Worm (Caenorhabditis elegans) whole organism, young adult: Measurements from ENCODE around the gene trp-1.

Experiments
- C06A6.2 ChIP-seq: fragments of 200-800 bp; sonication (Bioruptor generic); conservative IDR thresholded peaks from 2 replicates; pipeline ENCODE4 v1.3.6; 2022; ENCODE audit warnings: missing genetic modification characterization, missing compliant biosample characterization
- D2030.7 ChIP-seq: fragments of 200-800 bp; sonication (Bioruptor generic); IDR thresholded peaks from 2 replicates; pipeline ENCODE4 v1.3.6; 2022; ENCODE audit warnings: missing genetic modification reagents, missing genetic modification characterization, missing compliant biosample characterization
- F23B12.7 ChIP-seq: sonication (generic microtip); optimal IDR thresholded peaks from 2 replicates; lab custom pipeline; 2017; ENCODE audit warnings: missing genetic modification characterization, mild to moderate bottlenecking, missing compliant biosample characterization, antibody characterized with exemption, moderate library complexity; ENCODE audit not compliant: insufficient read depth
- F33H1.4 ChIP-seq: fragments of 200-800 bp; sonication (Bioruptor generic); IDR thresholded peaks from 2 replicates; pipeline ENCODE4 v1.3.6; 2022; ENCODE audit warnings: missing genetic modification reagents, missing genetic modification characterization, missing compliant biosample characterization
- F49E8.2 ChIP-seq: sonication (generic microtip); optimal IDR thresholded peaks from 3 replicates; lab custom pipeline; 2017; ENCODE audit warnings: missing genetic modification characterization, mild to moderate bottlenecking, missing compliant biosample characterization, antibody characterized with exemption, moderate library complexity; ENCODE audit not compliant: insufficient read depth
- F57A8.1 ChIP-seq: fragments of 200-800 bp; sonication (Bioruptor generic); optimal IDR thresholded peaks from 2 replicates; lab custom pipeline; 2018; ENCODE audit warnings: mild to moderate bottlenecking, missing genetic modification characterization, moderate library complexity, missing compliant biosample characterization
- K12H6.12 ChIP-seq: fragments of 200-800 bp; sonication (Bioruptor generic); optimal IDR thresholded peaks from 2 replicates; lab custom pipeline; 2018; ENCODE audit warnings: mild to moderate bottlenecking, missing genetic modification characterization, missing compliant biosample characterization
- Y53G8AR.9 ChIP-seq: fragments of 200-800 bp; sonication (Bioruptor generic); conservative IDR thresholded peaks from 2 replicates; pipeline ENCODE4 v1.3.6; 2022; ENCODE audit warnings: missing genetic modification reagents, missing genetic modification characterization, missing compliant biosample characterization
- akir-1 ChIP-seq: fragments of 200-800 bp; sonication (Bioruptor generic); optimal IDR thresholded peaks from 2 replicates; lab custom pipeline; 2018; ENCODE audit warnings: mild to moderate bottlenecking, missing genetic modification characterization, moderate library complexity, missing compliant biosample characterization
- aptf-2 ChIP-seq: fragments of 200-800 bp; sonication (Bioruptor generic); conservative IDR thresholded peaks from 2 replicates; pipeline ENCODE4 v1.3.6; 2022; ENCODE audit warnings: missing genetic modification reagents, missing genetic modification characterization, missing compliant biosample characterization
- atf-7 ChIP-seq: sonication (generic microtip); optimal IDR thresholded peaks from 2 replicates; lab custom pipeline; 2017; ENCODE audit warnings: mild to moderate bottlenecking, missing genetic modification characterization, missing compliant biosample characterization
- attf-3 ChIP-seq: fragments of 200-800 bp; sonication (Bioruptor generic); conservative IDR thresholded peaks from 2 replicates; pipeline ENCODE4 v1.3.6; 2022; ENCODE audit warnings: missing genetic modification reagents, missing genetic modification characterization, missing compliant biosample characterization
- attf-5 ChIP-seq: fragments of 200-800 bp; sonication (Bioruptor generic); optimal IDR thresholded peaks from 2 replicates; lab custom pipeline; 2018; ENCODE audit warnings: mild to moderate bottlenecking, missing genetic modification characterization, missing compliant biosample characterization
- cebp-1 ChIP-seq, 2 experiments: fragments of 200-800 bp in 1 of 2; sonication (Bioruptor generic) in 1 of 2; sonication (generic microtip) in 1 of 2; IDR thresholded peaks in 1 of 2; optimal IDR thresholded peaks in 1 of 2; 2 replicates each; pipeline versions ENCODE4 v1.3.6 to Lab custom; 2017 to 2022; ENCODE audit warnings: missing compliant biosample characterization in 2 of 2, missing genetic modification characterization in 2 of 2, mild to moderate bottlenecking in 1 of 2, missing genetic modification reagents in 1 of 2, moderate library complexity in 1 of 2
- cebp-2 ChIP-seq: fragments of 200-800 bp; sonication (Bioruptor generic); IDR thresholded peaks from 2 replicates; pipeline ENCODE4 v1.3.6; 2022; ENCODE audit warnings: missing genetic modification characterization, missing compliant biosample characterization
- dox-1 ChIP-seq: fragments of 200-800 bp; sonication (Bioruptor generic); IDR thresholded peaks from 2 replicates; pipeline ENCODE4 v1.3.6; 2022; ENCODE audit warnings: missing genetic modification reagents, missing genetic modification characterization, missing compliant biosample characterization
- dpl-1 ChIP-seq: fragments of 150-350 bp; optimal IDR thresholded peaks from 2 replicates; lab custom pipeline; 2014; ENCODE audit warnings: missing biosample characterization, missing genetic modification reagents, missing genetic modification characterization
- efl-1 ChIP-seq: fragments of 150-350 bp; optimal IDR thresholded peaks from 2 replicates; lab custom pipeline; 2014; ENCODE audit warnings: missing biosample characterization, missing genetic modification reagents, missing genetic modification characterization
- egl-18 ChIP-seq: fragments of 200-800 bp; sonication (Bioruptor generic); IDR thresholded peaks from 2 replicates; pipeline ENCODE4 v1.3.6; 2022; ENCODE audit warnings: missing genetic modification reagents, missing genetic modification characterization, missing compliant biosample characterization
- egrh-3 ChIP-seq: fragments of 200-800 bp; sonication (Bioruptor generic); IDR thresholded peaks from 2 replicates; pipeline ENCODE4 v1.3.6; 2022; ENCODE audit warnings: missing genetic modification reagents, missing genetic modification characterization, missing compliant biosample characterization
- hrde-1 ChIP-seq: sonication (generic microtip); optimal IDR thresholded peaks from 2 replicates; lab custom pipeline; 2016; ENCODE audit warnings: missing genetic modification characterization, mild to moderate bottlenecking, missing compliant biosample characterization, moderate library complexity, missing genotype, missing genetic modification reagents, borderline replicate concordance
- hsf-1 ChIP-seq: fragments of 200-800 bp; sonication (Bioruptor generic); IDR thresholded peaks from 2 replicates; pipeline ENCODE4 v1.3.6; 2022; ENCODE audit warnings: missing genetic modification reagents, missing genetic modification characterization, missing compliant biosample characterization
- let-607 ChIP-seq, 2 experiments: fragments of 200-800 bp in 1 of 2; sonication (Bioruptor generic) in 1 of 2; sonication (generic microtip) in 1 of 2; optimal IDR thresholded peaks; 2 replicates each; lab custom pipeline; 2016 to 2018; ENCODE audit warnings: mild to moderate bottlenecking in 2 of 2, missing compliant biosample characterization in 2 of 2, missing genetic modification characterization in 2 of 2, moderate library complexity in 2 of 2, missing genotype in 1 of 2
- lin-35 ChIP-seq, 3 experiments: fragments of 150-350 bp in 2 of 3; sonication (generic microtip) in 1 of 3; optimal IDR thresholded peaks; 2 replicates each; lab custom pipeline; 2014 to 2018; ENCODE audit warnings: missing biosample characterization in 3 of 3, missing genetic modification characterization in 3 of 3, missing genetic modification reagents in 3 of 3
- lsl-1 ChIP-seq: fragments of 200-800 bp; sonication (Bioruptor generic); optimal IDR thresholded peaks from 2 replicates; lab custom pipeline; 2018; ENCODE audit warnings: mild to moderate bottlenecking, missing genetic modification characterization, moderate library complexity, missing compliant biosample characterization
- madf-6 ChIP-seq: fragments of 200-800 bp; sonication (Bioruptor generic); IDR thresholded peaks from 2 replicates; pipeline ENCODE4 v1.3.6; 2022; ENCODE audit warnings: missing genetic modification reagents, missing genetic modification characterization, missing compliant biosample characterization
- madf-8 ChIP-seq: fragments of 200-800 bp; sonication (Bioruptor generic); conservative IDR thresholded peaks from 2 replicates; pipeline ENCODE4 v1.3.6; 2022; ENCODE audit warnings: missing genetic modification reagents, missing genetic modification characterization, missing compliant biosample characterization
- mes-4 ChIP-seq: sonication (generic microtip); optimal IDR thresholded peaks from 2 replicates; lab custom pipeline; 2016; ENCODE audit warnings: missing genotype, missing genetic modification characterization, missing compliant biosample characterization
- nhr-179 ChIP-seq: sonication (generic microtip); optimal IDR thresholded peaks from 2 replicates; lab custom pipeline; 2016; ENCODE audit warnings: mild to moderate bottlenecking, missing genetic modification characterization, missing compliant biosample characterization
- pbrm-1 ChIP-seq: fragments of 200-800 bp; sonication (Bioruptor generic); IDR thresholded peaks from 2 replicates; pipeline ENCODE4 v1.3.6; 2022; ENCODE audit warnings: missing genetic modification reagents, missing genetic modification characterization, missing compliant biosample characterization
- pha-4 ChIP-seq: fragments of 150-350 bp; sonication (generic microtip); optimal IDR thresholded peaks from 2 replicates; lab custom pipeline; 2014; ENCODE audit warnings: missing biosample characterization, missing genetic modification reagents, missing genetic modification characterization
- repo-1 ChIP-seq: sonication (generic microtip); optimal IDR thresholded peaks from 2 replicates; lab custom pipeline; 2017; ENCODE audit warnings: mild to moderate bottlenecking, missing genetic modification characterization, missing compliant biosample characterization
- snpc-1.1 ChIP-seq: sonication (generic microtip); optimal IDR thresholded peaks from 2 replicates; lab custom pipeline; 2017; ENCODE audit warnings: missing genetic modification characterization, mild to moderate bottlenecking, missing compliant biosample characterization, antibody characterized with exemption, moderate library complexity, missing genotype, missing genetic modification reagents; ENCODE audit not compliant: insufficient read depth
- snpc-3.4 ChIP-seq: sonication (generic microtip); optimal IDR thresholded peaks from 2 replicates; lab custom pipeline; 2017; ENCODE audit warnings: missing genetic modification characterization, mild to moderate bottlenecking, missing compliant biosample characterization, antibody characterized with exemption, moderate library complexity, missing genotype, missing genetic modification reagents
- tlf-1 ChIP-seq: fragments of 200-800 bp; sonication (Bioruptor generic); optimal IDR thresholded peaks from 2 replicates; lab custom pipeline; 2018; ENCODE audit warnings: mild to moderate bottlenecking, missing genetic modification characterization, missing compliant biosample characterization
- xnd-1 ChIP-seq: sonication (generic microtip); optimal IDR thresholded peaks from 2 replicates; lab custom pipeline; 2016; ENCODE audit warnings: missing genotype, missing genetic modification reagents, missing genetic modification characterization, missing compliant biosample characterization
- zfh-2 ChIP-seq: fragments of 200-800 bp; sonication (Bioruptor generic); conservative IDR thresholded peaks from 2 replicates; pipeline ENCODE4 v1.3.6; 2022; ENCODE audit warnings: missing genetic modification reagents, missing genetic modification characterization, missing compliant biosample characterization
- zim-3 ChIP-seq: sonication (generic microtip); optimal IDR thresholded peaks from 2 replicates; lab custom pipeline; 2017; ENCODE audit warnings: mild to moderate bottlenecking, missing genetic modification characterization, moderate library complexity, missing compliant biosample characterization
- ztf-22 ChIP-seq: fragments of 200-800 bp; sonication (Bioruptor generic); optimal IDR thresholded peaks from 2 replicates; lab custom pipeline; 2018; ENCODE audit warnings: mild to moderate bottlenecking, missing genetic modification characterization, moderate library complexity, missing compliant biosample characterization
- ztf-25 ChIP-seq: fragments of 200-800 bp; sonication (Bioruptor generic); IDR thresholded peaks from 2 replicates; pipeline ENCODE4 v1.3.6; 2022; ENCODE audit warnings: missing genetic modification reagents, missing genetic modification characterization, missing compliant biosample characterization
- ztf-28 ChIP-seq: fragments of 200-800 bp; sonication (Bioruptor generic); IDR thresholded peaks from 2 replicates; pipeline ENCODE4 v1.3.6; 2022; ENCODE audit warnings: missing genetic modification reagents, missing genetic modification characterization, missing compliant biosample characterization
- ztf-3 ChIP-seq: fragments of 200-800 bp; sonication (Bioruptor generic); optimal IDR thresholded peaks from 2 replicates; lab custom pipeline; 2018; ENCODE audit warnings: mild to moderate bottlenecking, missing genetic modification characterization, missing compliant biosample characterization
- ztf-6 ChIP-seq: fragments of 200-800 bp; sonication (Bioruptor generic); IDR thresholded peaks from 2 replicates; pipeline ENCODE4 v1.3.6; 2022; ENCODE audit warnings: missing genetic modification reagents, missing genetic modification characterization, missing compliant biosample characterization

trp-1 gene

ce11 chrIII:8534647-8535181, at the start of gene trp-1:
Gene trp-1, plus strand, starts transcription at chrIII:8535131.
- TF ChIP-seq C06A6.2 (GFP tag; lab: Robert Waterston, UW) (no peak), ztf-25 (GFP tag; lab: Robert Waterston, UW) (no peak), repo-1 (tag; lab: Kevin White, UChicago) (no peak), hrde-1 (no peak), akir-1 (GFP tag; lab: Kevin White, UChicago) (no peak), egl-18 (GFP tag; lab: Robert Waterston, UW) (no peak), pha-4 (no peak), let-607 (tag; optimal IDR thresholded peaks at IDR 0.05; lab: Kevin White, UChicago) (no peak), zim-3 (no peak), xnd-1 (tag; lab: Kevin White, UChicago) (no peak), atf-7 (no peak), ztf-28 (no peak)

- peak; percentile 92 for TF ChIP-seq attf-3
- TF ChIP-seq tlf-1 (GFP tag; lab: Kevin White, UChicago) = no peak
- TF ChIP-seq cebp-1 (GFP tag; IDR thresholded peaks at IDR 0.05; lab: Robert Waterston, UW) = peak; percentile 89
- TF ChIP-seq cebp-1 (tag; optimal IDR thresholded peaks at IDR 0.05; lab: Kevin White, UChicago) = peak; percentile 95
- TF ChIP-seq K12H6.12 = no peak
These were observed 44.7 kb upstream of the trp-1 start, which contains the start of the genes ess-2 and F42H10.2 for ce11 chrIII:8490254-8490653. Gene ess-2, minus strand, starts transcription at chrIII:8490352. Gene F42H10.2, plus strand, starts transcription at chrIII:8490620.

- peak; percentile 83 for TF ChIP-seq madf-6
- TF ChIP-seq Y53G8AR.9 = peak; percentile 54; the same call in 1 of the 2 replicates
- peak; percentile 47; the same call in 1 of the 2 replicates for TF ChIP-seq D2030.7 (GFP tag; lab: Robert Waterston, UW)
- no peak for TF ChIP-seq akir-1 (GFP tag; lab: Kevin White, UChicago)
- no peak for TF ChIP-seq cebp-2
- no peak for TF ChIP-seq ztf-6 (GFP tag; lab: Robert Waterston, UW)
- no peak for TF ChIP-seq dox-1 (GFP tag; lab: Robert Waterston, UW)
- TF ChIP-seq aptf-2 = no peak
- peak; percentile 82 for TF ChIP-seq F33H1.4 (GFP tag; lab: Robert Waterston, UW)
- TF ChIP-seq efl-1 = no peak
- no peak for TF ChIP-seq attf-5 (GFP tag; lab: Kevin White, UChicago)
- no peak for TF ChIP-seq snpc-1.1
- no peak for TF ChIP-seq repo-1 (tag; lab: Kevin White, UChicago)
- peak; percentile 87 for TF ChIP-seq lsl-1 (GFP tag; lab: Kevin White, UChicago)
- TF ChIP-seq mes-4 (tag; lab: Kevin White, UChicago) = no peak
- TF ChIP-seq ztf-22 (GFP tag; lab: Kevin White, UChicago) = no peak
- TF ChIP-seq xnd-1 (tag; lab: Kevin White, UChicago) = peak; percentile 55
- TF ChIP-seq madf-8 (GFP tag; lab: Robert Waterston, UW) = peak; percentile 54
These were observed 43.0 kb upstream of the trp-1 start for ce11 chrIII:8491945-8492344.

ce11 chrIII:8494708-8495107, 40.2 kb upstream of the trp-1 start, which contains the start of gene pac-1:
Gene pac-1, plus strand, starts transcription at chrIII:8495008.
- TF ChIP-seq snpc-3.4 (tag; lab: Kevin White, UChicago) = no peak
- TF ChIP-seq lin-35 (GFP tag; optimal IDR thresholded peaks at IDR 0.05; lab: Kevin White, UChicago) = no peak
- TF ChIP-seq hsf-1 (GFP tag; lab: Robert Waterston, UW) = no peak
- no peak for TF ChIP-seq egrh-3 (GFP tag; lab: Robert Waterston, UW)
- no peak for TF ChIP-seq zim-3
- no peak for TF ChIP-seq F49E8.2 (tag; lab: Kevin White, UChicago)
- TF ChIP-seq attf-5 (GFP tag; lab: Kevin White, UChicago) = no peak
- no peak for TF ChIP-seq nhr-179 (tag; lab: Kevin White, UChicago)
- no peak for TF ChIP-seq dpl-1 (GFP tag; lab: Kevin White, UChicago)
- TF ChIP-seq pbrm-1 (GFP tag; lab: Robert Waterston, UW) = no peak
- TF ChIP-seq let-607 (tag; optimal IDR thresholded peaks at IDR 0.05; lab: Kevin White, UChicago) = no peak
- no peak for TF ChIP-seq F23B12.7 (tag; lab: Kevin White, UChicago)
- TF ChIP-seq F57A8.1 = no peak
- no peak for TF ChIP-seq zfh-2
- no peak for TF ChIP-seq ztf-3 (GFP tag; lab: Kevin White, UChicago)
